Fruit fly (Drosophila melanogaster) whole organism, embryonic: ENCODE measurements around the gene CG6511.

Experiments used
- B-H2 ChIP-seq: fragments of 200-800 bp; sonication (Bioruptor generic); optimal IDR thresholded peaks from 2 replicates; lab custom pipeline; 2018; ENCODE audit warnings: missing biosample characterization, mild to moderate bottlenecking, missing genetic modification characterization
- CG11247 ChIP-seq: fragments of 200-800 bp; sonication (Bioruptor generic); IDR thresholded peaks from 2 replicates; pipeline ENCODE4 v1.3.6; 2022; ENCODE audit warnings: missing biosample characterization, missing genetic modification characterization
- CG11456 ChIP-seq: fragments of 200-800 bp; sonication (Bioruptor generic); IDR thresholded peaks from 3 replicates; pipeline ENCODE4 v1.3.6; 2022; ENCODE audit warnings: missing biosample characterization, missing genetic modification characterization
- CG11696 ChIP-seq: fragments of 200-800 bp; sonication (Bioruptor generic); IDR thresholded peaks from 2 replicates; pipeline ENCODE4 v1.3.6; 2022; ENCODE audit warnings: missing biosample characterization, missing genetic modification characterization
- CG12236 ChIP-seq: fragments of 200-800 bp; sonication (Bioruptor generic); optimal IDR thresholded peaks from 2 replicates; lab custom pipeline; 2016; ENCODE audit warnings: missing biosample characterization, missing genetic modification characterization
- CG13296 ChIP-seq: fragments of 200-800 bp; sonication (Bioruptor generic); optimal IDR thresholded peaks from 3 replicates; lab custom pipeline; 2018; ENCODE audit warnings: missing biosample characterization, mild to moderate bottlenecking, missing genetic modification characterization
- CG15011 ChIP-seq: fragments of 200-800 bp; sonication (Bioruptor generic); optimal IDR thresholded peaks from 3 replicates; lab custom pipeline; 2018; ENCODE audit warnings: missing biosample characterization, mild to moderate bottlenecking, missing genetic modification characterization
- CG15269 ChIP-seq: fragments of 200-800 bp; sonication (Bioruptor generic); optimal IDR thresholded peaks from 2 replicates; lab custom pipeline; 2018; ENCODE audit warnings: missing biosample characterization, mild to moderate bottlenecking, missing genetic modification characterization, moderate library complexity
- CG15514 ChIP-seq: fragments of 200-800 bp; sonication (Bioruptor generic); optimal IDR thresholded peaks from 3 replicates; lab custom pipeline; 2017; ENCODE audit warnings: missing biosample characterization, missing genetic modification characterization, mild to moderate bottlenecking, moderate library complexity, missing genetic modification reagents
- CG15696 ChIP-seq: fragments of 200-800 bp; sonication (Bioruptor generic); optimal IDR thresholded peaks from 2 replicates; lab custom pipeline; 2019; ENCODE audit warnings: missing biosample characterization, mild to moderate bottlenecking, missing genetic modification characterization, moderate library complexity
- CG1602 ChIP-seq: fragments of 200-800 bp; sonication (Bioruptor generic); optimal IDR thresholded peaks from 3 replicates; lab custom pipeline; 2016; ENCODE audit warnings: missing biosample characterization, missing genetic modification characterization
- CG16863 ChIP-seq: fragments of 200-800 bp; sonication (Bioruptor generic); optimal IDR thresholded peaks from 3 replicates; lab custom pipeline; 2016; ENCODE audit warnings: missing biosample characterization, missing genetic modification characterization
- CG2116 ChIP-seq: fragments of 200-800 bp; sonication (Bioruptor generic); optimal IDR thresholded peaks from 3 replicates; lab custom pipeline; 2018; ENCODE audit warnings: missing biosample characterization, mild to moderate bottlenecking, missing genetic modification characterization
- CG2889 ChIP-seq: fragments of 200-800 bp; sonication (Bioruptor generic); IDR thresholded peaks from 3 replicates; pipeline ENCODE4 v1.3.6; 2022; ENCODE audit warnings: missing biosample characterization, missing genetic modification characterization
- CG34376 ChIP-seq: fragments of 200-800 bp; sonication (Bioruptor generic); optimal IDR thresholded peaks from 2 replicates; lab custom pipeline; 2018; ENCODE audit warnings: missing biosample characterization, mild to moderate bottlenecking, missing genetic modification characterization
- CG3838 ChIP-seq: fragments of 200-800 bp; sonication (Bioruptor generic); optimal IDR thresholded peaks from 3 replicates; lab custom pipeline; 2016; ENCODE audit warnings: missing biosample characterization, missing genetic modification characterization
- CG4328 ChIP-seq: fragments of 200-800 bp; sonication (Bioruptor generic); optimal IDR thresholded peaks from 3 replicates; lab custom pipeline; 2017; ENCODE audit warnings: missing biosample characterization, missing genetic modification reagents, missing genetic modification characterization
- CG4707 ChIP-seq: fragments of 200-800 bp; sonication (Bioruptor generic); optimal IDR thresholded peaks from 2 replicates; lab custom pipeline; 2018; ENCODE audit warnings: missing biosample characterization, mild to moderate bottlenecking, missing genetic modification characterization, moderate library complexity
- CG6854 ChIP-seq: fragments of 200-800 bp; sonication (Bioruptor generic); optimal IDR thresholded peaks from 3 replicates; lab custom pipeline; 2017; ENCODE audit warnings: missing biosample characterization, mild to moderate bottlenecking, missing genetic modification characterization
- CG8359 ChIP-seq: fragments of 200-800 bp; sonication (Bioruptor generic); optimal IDR thresholded peaks from 2 replicates; lab custom pipeline; 2017; ENCODE audit warnings: missing biosample characterization, mild to moderate bottlenecking, missing genetic modification characterization, borderline replicate concordance
- CG9215 ChIP-seq: fragments of 200-800 bp; sonication (Bioruptor generic); IDR thresholded peaks from 2 replicates; pipeline ENCODE4 v1.3.6; 2022; ENCODE audit warnings: missing biosample characterization, missing genetic modification characterization
- CG9727 ChIP-seq: fragments of 200-800 bp; sonication (Bioruptor generic); optimal IDR thresholded peaks from 3 replicates; lab custom pipeline; 2017; ENCODE audit warnings: missing biosample characterization, mild to moderate bottlenecking, missing genetic modification characterization
- Deaf1 ChIP-seq: fragments of 200-800 bp; optimal IDR thresholded peaks from 3 replicates; lab custom pipeline; 2019; ENCODE audit warnings: missing biosample characterization, mild to moderate bottlenecking, missing genetic modification characterization, moderate library complexity
- Dp ChIP-seq: fragments of 200-800 bp; sonication (Bioruptor generic); optimal IDR thresholded peaks from 2 replicates; lab custom pipeline; 2018; ENCODE audit warnings: missing biosample characterization, mild to moderate bottlenecking, missing genetic modification characterization, moderate library complexity
- Hr78 ChIP-seq, 2 experiments: fragments of 200-800 bp in 1 of 2; fragments of >200 bp in 1 of 2; sonication (Bioruptor generic) in 1 of 2; optimal IDR thresholded peaks; 2 replicates each; lab custom pipeline; 2017 to 2019; ENCODE audit warnings: missing biosample characterization in 2 of 2, missing genetic modification characterization in 2 of 2, mild to moderate bottlenecking in 1 of 2, moderate library complexity in 1 of 2
- NC2β ChIP-seq: fragments of 200-800 bp; sonication (Bioruptor generic); optimal IDR thresholded peaks from 2 replicates; lab custom pipeline; 2016; ENCODE audit warnings: missing biosample characterization, missing genetic modification characterization
- Opbp ChIP-seq: fragments of 200-800 bp; sonication (Bioruptor generic); IDR thresholded peaks from 3 replicates; pipeline ENCODE4 v1.3.6; 2022; ENCODE audit warnings: missing biosample characterization, missing genetic modification characterization; ENCODE audit not compliant: partially characterized antibody
- Poxn ChIP-seq: fragments of 200-800 bp; sonication (Bioruptor generic); IDR thresholded peaks from 2 replicates; pipeline ENCODE4 v1.3.6; 2022; ENCODE audit warnings: missing biosample characterization, missing genetic modification characterization
- Rx ChIP-seq: fragments of 200-800 bp; sonication (Bioruptor generic); IDR thresholded peaks from 2 replicates; pipeline ENCODE4 v1.3.6; 2022; ENCODE audit warnings: missing biosample characterization, missing genetic modification characterization
- Sry-β ChIP-seq: fragments of 200-800 bp; sonication (Bioruptor generic); optimal IDR thresholded peaks from 2 replicates; lab custom pipeline; 2018; ENCODE audit warnings: missing biosample characterization, mild to moderate bottlenecking, missing genetic modification characterization, moderate library complexity
- YL-1 ChIP-seq: fragments of 200-800 bp; sonication (Bioruptor generic); optimal IDR thresholded peaks from 3 replicates; lab custom pipeline; 2017; ENCODE audit warnings: missing biosample characterization, mild to moderate bottlenecking, missing genetic modification characterization
- abd-A ChIP-seq: fragments of 200-800 bp; sonication (Bioruptor generic); optimal IDR thresholded peaks from 3 replicates; lab custom pipeline; 2019; ENCODE audit warnings: missing biosample characterization, mild to moderate bottlenecking, missing genetic modification characterization, moderate library complexity
- ash1 ChIP-seq: fragments of 200-800 bp; sonication (Bioruptor generic); optimal IDR thresholded peaks from 2 replicates; lab custom pipeline; 2018; ENCODE audit warnings: missing biosample characterization, mild to moderate bottlenecking, missing genetic modification characterization
- az2 ChIP-seq: fragments of 200-800 bp; sonication (Bioruptor generic); optimal IDR thresholded peaks from 3 replicates; lab custom pipeline; 2016; ENCODE audit warnings: missing biosample characterization, missing genetic modification characterization
- esg ChIP-seq: fragments of 200-800 bp; sonication (Bioruptor generic); conservative IDR thresholded peaks from 2 replicates; pipeline ENCODE4 v1.3.6; 2022; ENCODE audit warnings: missing biosample characterization, missing genetic modification characterization
- eyg ChIP-seq: fragments of 200-800 bp; sonication (Bioruptor generic); optimal IDR thresholded peaks from 3 replicates; lab custom pipeline; 2016; ENCODE audit warnings: missing biosample characterization, missing genetic modification characterization
- fru ChIP-seq: fragments of >200 bp; optimal IDR thresholded peaks from 2 replicates; lab custom pipeline; 2017
- gsb ChIP-seq: fragments of 200-800 bp; sonication (Bioruptor generic); IDR thresholded peaks from 2 replicates; pipeline ENCODE4 v1.3.6; 2022; ENCODE audit warnings: missing biosample characterization, missing genetic modification characterization
- hbn ChIP-seq: fragments of 200-800 bp; sonication (Bioruptor generic); IDR thresholded peaks from 2 replicates; pipeline ENCODE4 v1.3.6; 2022; ENCODE audit warnings: missing biosample characterization, missing genetic modification characterization; ENCODE audit not compliant: partially characterized antibody
- ind ChIP-seq: fragments of 200-800 bp; sonication (Bioruptor generic); optimal IDR thresholded peaks from 3 replicates; lab custom pipeline; 2016; ENCODE audit warnings: missing biosample characterization, missing genetic modification characterization
- jing ChIP-seq: fragments of 200-800 bp; sonication (Bioruptor generic); optimal IDR thresholded peaks from 2 replicates; lab custom pipeline; 2018; ENCODE audit warnings: missing biosample characterization, mild to moderate bottlenecking, missing genetic modification characterization
- mirr ChIP-seq: fragments of 200-800 bp; sonication (Bioruptor generic); optimal IDR thresholded peaks from 3 replicates; lab custom pipeline; 2018; ENCODE audit warnings: missing biosample characterization, mild to moderate bottlenecking, missing genetic modification characterization
- pb ChIP-seq: fragments of 200-800 bp; sonication (Bioruptor generic); optimal IDR thresholded peaks from 3 replicates; lab custom pipeline; 2016; ENCODE audit warnings: missing biosample characterization, missing genetic modification characterization
- peb ChIP-seq: fragments of 200-800 bp; sonication (Bioruptor generic); IDR thresholded peaks from 2 replicates; pipeline ENCODE4 v1.3.6; 2022; ENCODE audit warnings: missing biosample characterization, missing genetic modification characterization
- psq ChIP-seq: fragments of 200-800 bp; sonication (Bioruptor generic); optimal IDR thresholded peaks from 2 replicates; lab custom pipeline; 2017; ENCODE audit warnings: missing biosample characterization, missing genetic modification characterization
- sima ChIP-seq: fragments of 200-800 bp; sonication (Bioruptor generic); optimal IDR thresholded peaks from 2 replicates; lab custom pipeline; 2016; ENCODE audit warnings: missing biosample characterization, missing genetic modification characterization
- tgo ChIP-seq: fragments of 200-800 bp; sonication (Bioruptor generic); IDR thresholded peaks from 3 replicates; pipeline ENCODE4 v1.3.6; 2022; ENCODE audit warnings: missing biosample characterization, missing genetic modification characterization
- tin ChIP-seq: fragments of 200-800 bp; sonication (Bioruptor generic); optimal IDR thresholded peaks from 3 replicates; lab custom pipeline; 2016; ENCODE audit warnings: missing biosample characterization, missing genetic modification characterization
- trh ChIP-seq: fragments of 200-800 bp; sonication (Bioruptor generic); optimal IDR thresholded peaks from 2 replicates; lab custom pipeline; 2016; ENCODE audit warnings: missing biosample characterization, missing genetic modification characterization
- ttk ChIP-seq: fragments of 200-800 bp; sonication (Bioruptor generic); IDR thresholded peaks from 2 replicates; pipeline ENCODE4 v2.1.2; 2022; ENCODE audit warnings: missing biosample characterization, missing genetic modification characterization
- twi ChIP-seq: fragments of 200-800 bp; optimal IDR thresholded peaks from 2 replicates; lab custom pipeline; 2019; ENCODE audit warnings: missing biosample characterization, mild to moderate bottlenecking, missing genetic modification characterization, moderate library complexity
- wor ChIP-seq: fragments of 200-800 bp; sonication (Bioruptor generic); IDR thresholded peaks from 2 replicates; pipeline ENCODE4 v1.3.6; 2022; ENCODE audit warnings: missing biosample characterization, missing genetic modification characterization
- yki ChIP-seq: fragments of >200 bp; optimal IDR thresholded peaks from 3 replicates; lab custom pipeline; 2018

Gene CG6511

DNA sequence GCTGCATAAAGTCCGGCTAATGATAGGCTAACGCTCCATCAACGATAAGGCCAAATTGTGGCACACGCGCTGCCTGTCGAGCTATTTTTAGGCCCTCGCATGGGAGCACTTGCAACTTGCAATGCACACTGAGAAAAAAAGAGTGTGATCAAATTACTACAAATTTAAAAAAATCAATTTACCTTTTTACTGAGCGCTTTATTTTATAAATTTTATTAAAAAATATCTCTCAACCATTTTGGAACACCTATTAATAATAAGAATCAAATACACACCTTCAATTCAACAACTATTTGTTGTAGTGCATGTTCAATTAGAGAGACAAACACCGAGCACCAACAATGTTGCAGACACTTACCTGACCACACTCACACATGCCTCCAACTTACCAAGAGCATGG, 44.4 kb downstream of the CG6511 start (continued):
- TF ChIP-seq CG12236 (GFP tag; lab: Kevin White, UChicago) (no peak), CG6854 (no peak), CG2889 (GFP tag; lab: Robert Waterston, UW) (0 out of 3 replicates have a peak, but pooled peaks have one; percentile 37), CG15269 (tag; lab: Kevin White, UChicago) (no peak), wor (GFP tag; lab: Robert Waterston, UW) (peak; percentile 53), ash1 (no peak), CG11247 (GFP tag; lab: Robert Waterston, UW) (peak; percentile 35), ind (no peak), Sry-β (GFP tag; lab: Kevin White, UChicago) (no peak), B-H2 (GFP tag; lab: Kevin White, UChicago) (no peak), CG4707 (GFP tag; lab: Kevin White, UChicago) (no peak), gsb (no peak), CG11696 (0 out of 2 replicates have a peak, but pooled peaks have one; percentile 8), jing (no peak), twi (no peak), Dp (GFP tag; lab: Kevin White, UChicago) (no peak), ttk (GFP tag; lab: Robert Waterston, UW) (peak; percentile 62), CG34376 (GFP tag; lab: Kevin White, UChicago) (no peak), CG15011 (GFP tag; lab: Kevin White, UChicago) (no peak), yki (lab: Kevin White, UChicago) (no peak), Rx (GFP tag; lab: Robert Waterston, UW) (peak; percentile 67), tin (no peak), CG15514 (no peak), esg (peak; percentile 14; the same call in 1 of the 2 replicates), CG1602 (GFP tag; lab: Kevin White, UChicago) (no peak), sima (GFP tag; lab: Kevin White, UChicago) (no peak), CG8359 (GFP tag; lab: Kevin White, UChicago) (no peak), pb (no peak), Opbp (GFP tag; lab: Robert Waterston, UW) (no peak), CG4328 (GFP tag; lab: Kevin White, UChicago) (no peak), CG9215 (GFP tag; lab: Robert Waterston, UW) (no peak), CG15696 (tag; lab: Kevin White, UChicago) (peak; percentile 45), eyg (GFP tag; lab: Kevin White, UChicago) (no peak), Deaf1 (tag; lab: Kevin White, UChicago) (no peak), hbn (no peak), Hr78 (GFP tag; optimal IDR thresholded peaks at IDR 0.05; lab: Kevin White, UChicago) (peak in 1 of 2 experiments; percentile 42), NC2β (GFP tag; lab: Kevin White, UChicago) (no peak), fru (lab: Kevin White, UChicago) (no peak), az2 (GFP tag; lab: Kevin White, UChicago) (no peak), mirr (GFP tag; lab: Kevin White, UChicago) (no peak), YL-1 (no peak), CG2116 (GFP tag; lab: Kevin White, UChicago) (no peak), peb (peak; percentile 65), trh (GFP tag; lab: Kevin White, UChicago) (no peak), Poxn (GFP tag; lab: Robert Waterston, UW) (no peak), CG9727 (no peak), abd-A (tag; lab: Kevin White, UChicago) (no peak), tgo (GFP tag; lab: Robert Waterston, UW) (peak; percentile 6), CG11456 (no peak), CG3838 (GFP tag; lab: Kevin White, UChicago) (no peak), psq (GFP tag; lab: Kevin White, UChicago) (no peak), CG16863 (no peak), CG13296 (GFP tag; lab: Kevin White, UChicago) (no peak)
